Fruit fly (Drosophila melanogaster) whole organism, wandering third instar larva: Measurements from ENCODE around the gene CG2818.

Experiments used
- CG9705 ChIP-seq: fragments of 200-800 bp; sonication (Bioruptor generic); optimal IDR thresholded peaks from 2 replicates; lab custom pipeline; 2018; ENCODE audit warnings: missing biosample characterization, mild to moderate bottlenecking, missing genetic modification characterization
- HLH106 ChIP-seq: fragments of 200-800 bp; optimal IDR thresholded peaks from 3 replicates; lab custom pipeline; 2019; ENCODE audit warnings: missing biosample characterization, mild to moderate bottlenecking, missing genetic modification characterization, moderate library complexity
- Hr83 ChIP-seq: fragments of 200-300 bp; sonication (Bioruptor generic); optimal IDR thresholded peaks from 2 replicates; lab custom pipeline; 2016; ENCODE audit warnings: missing biosample characterization, mild to moderate bottlenecking, missing genetic modification characterization, moderate library complexity; ENCODE audit not compliant: poor library complexity, severe bottlenecking
- Mio ChIP-seq: sonication (Bioruptor generic); optimal IDR thresholded peaks from 2 replicates; lab custom pipeline; 2016; ENCODE audit warnings: missing biosample characterization, missing genetic modification characterization
- Myc ChIP-seq: fragments of >200 bp; optimal IDR thresholded peaks from 2 replicates; lab custom pipeline; 2017
- foxo ChIP-seq, 2 experiments: fragments of 200-800 bp; sonication (Bioruptor generic); optimal IDR thresholded peaks; 2 replicates in 1 of 2; 3 replicates in 1 of 2; lab custom pipeline; 2016 to 2017; ENCODE audit warnings: missing biosample characterization in 2 of 2, missing genetic modification characterization in 2 of 2
- fru ChIP-seq: fragments of 200-800 bp; sonication (Bioruptor generic); optimal IDR thresholded peaks from 3 replicates; lab custom pipeline; 2016; ENCODE audit warnings: missing biosample characterization, mild to moderate bottlenecking, missing genetic modification characterization
- pan ChIP-seq: fragments of >200 bp; optimal IDR thresholded peaks from 2 replicates; lab custom pipeline; 2017
- sv ChIP-seq: fragments of 200-800 bp; sonication (Bioruptor generic); optimal IDR thresholded peaks from 3 replicates; lab custom pipeline; 2016; ENCODE audit warnings: missing biosample characterization, missing genetic modification characterization
- tai ChIP-seq: sonication (Bioruptor generic); optimal IDR thresholded peaks from 2 replicates; lab custom pipeline; 2016; ENCODE audit warnings: missing biosample characterization, missing genetic modification characterization

dm6 chr2L:3754835-3755547 lies 41.8 kb downstream of the CG2818 start:
- TF ChIP-seq pan (no peak), foxo (GFP tag; optimal IDR thresholded peaks at IDR 0.05; lab: Kevin White, UChicago) (no peak), Myc (lab: Kevin White, UChicago) (no peak), tai (GFP tag; lab: Kevin White, UChicago) (no peak), sv (GFP tag; lab: Kevin White, UChicago) (no peak), Mio (GFP tag; lab: Kevin White, UChicago) (no peak), HLH106 (tag; lab: Kevin White, UChicago) (no peak), CG9705 (GFP tag; lab: Kevin White, UChicago) (no peak), fru (GFP tag; lab: Kevin White, UChicago) (no peak), Hr83 (GFP tag; lab: Kevin White, UChicago) (no peak)
